Fruit fly (Drosophila melanogaster) whole organism, embryonic: ENCODE measurements around the gene Polr3E.
A peak's percentile ranks its signal among the peaks of the same experiment; 100 is the strongest.

ENCODE experiments used
- Atf-2 ChIP-seq: fragments of 200-800 bp; sonication (Bioruptor generic); optimal IDR thresholded peaks from 2 replicates; lab custom pipeline; 2016; ENCODE audit warnings: missing biosample characterization, missing genetic modification characterization
- BtbVII ChIP-seq: fragments of 200-800 bp; sonication (Bioruptor generic); optimal IDR thresholded peaks from 3 replicates; lab custom pipeline; 2017; ENCODE audit warnings: missing biosample characterization, mild to moderate bottlenecking, missing genetic modification characterization
- CG10462 ChIP-seq: fragments of 200-800 bp; sonication (Bioruptor generic); optimal IDR thresholded peaks from 2 replicates; lab custom pipeline; 2016; ENCODE audit warnings: missing biosample characterization, missing genetic modification characterization
- CG11560 ChIP-seq: fragments of 200-800 bp; sonication (Bioruptor generic); IDR thresholded peaks from 3 replicates; pipeline ENCODE4 v1.3.6; 2022; ENCODE audit warnings: missing biosample characterization, missing genetic modification characterization
- CG12744 ChIP-seq: fragments of 200-800 bp; sonication (Bioruptor generic); optimal IDR thresholded peaks from 2 replicates; lab custom pipeline; 2016; ENCODE audit warnings: missing biosample characterization, missing genetic modification characterization
- CG14441 ChIP-seq: fragments of 200-800 bp; sonication (Bioruptor generic); IDR thresholded peaks from 2 replicates; pipeline ENCODE4 v1.3.6; 2022; ENCODE audit warnings: missing biosample characterization, missing genetic modification characterization
- CG14710 ChIP-seq: fragments of 200-800 bp; sonication (Bioruptor generic); optimal IDR thresholded peaks from 3 replicates; lab custom pipeline; 2019; ENCODE audit warnings: missing biosample characterization, mild to moderate bottlenecking, missing genetic modification characterization, moderate library complexity
- CG14965 ChIP-seq: fragments of 200-800 bp; sonication (Bioruptor generic); optimal IDR thresholded peaks from 2 replicates; lab custom pipeline; 2016; ENCODE audit warnings: missing biosample characterization, missing genetic modification characterization, borderline replicate concordance
- CG1602 ChIP-seq: fragments of 200-800 bp; sonication (Bioruptor generic); optimal IDR thresholded peaks from 3 replicates; lab custom pipeline; 2016; ENCODE audit warnings: missing biosample characterization, missing genetic modification characterization
- CG17802 ChIP-seq: fragments of 200-800 bp; sonication (Bioruptor generic); optimal IDR thresholded peaks from 2 replicates; lab custom pipeline; 2018; ENCODE audit warnings: missing biosample characterization, mild to moderate bottlenecking, missing genetic modification characterization, moderate library complexity
- CG18619 ChIP-seq: fragments of 200-800 bp; sonication (Bioruptor generic); optimal IDR thresholded peaks from 3 replicates; lab custom pipeline; 2017; ENCODE audit warnings: missing biosample characterization, mild to moderate bottlenecking, missing genetic modification characterization
- CG2712 ChIP-seq: fragments of 200-800 bp; optimal IDR thresholded peaks from 3 replicates; lab custom pipeline; 2019; ENCODE audit warnings: missing biosample characterization, mild to moderate bottlenecking, missing genetic modification characterization, moderate library complexity
- CG4328 ChIP-seq: fragments of 200-800 bp; sonication (Bioruptor generic); optimal IDR thresholded peaks from 3 replicates; lab custom pipeline; 2017; ENCODE audit warnings: missing biosample characterization, missing genetic modification reagents, missing genetic modification characterization
- CG4617 ChIP-seq: fragments of 200-800 bp; sonication (Bioruptor generic); optimal IDR thresholded peaks from 3 replicates; lab custom pipeline; 2016; ENCODE audit warnings: missing biosample characterization, missing genetic modification characterization, borderline replicate concordance
- CG5953 ChIP-seq: fragments of 200-800 bp; sonication (Bioruptor generic); IDR thresholded peaks from 2 replicates; pipeline ENCODE4 v1.3.6; 2022; ENCODE audit warnings: missing biosample characterization, missing genetic modification characterization
- CG6689 ChIP-seq: fragments of 200-800 bp; sonication (Bioruptor generic); IDR thresholded peaks from 2 replicates; pipeline ENCODE4 v1.3.6; 2022; ENCODE audit warnings: missing biosample characterization, missing genetic modification characterization
- CG7556 ChIP-seq: fragments of 200-800 bp; sonication (Bioruptor generic); optimal IDR thresholded peaks from 2 replicates; lab custom pipeline; 2017; ENCODE audit warnings: missing biosample characterization, mild to moderate bottlenecking, missing genetic modification characterization
- CG9797 ChIP-seq: fragments of 200-800 bp; sonication (Bioruptor generic); optimal IDR thresholded peaks from 3 replicates; lab custom pipeline; 2018; ENCODE audit warnings: missing biosample characterization, mild to moderate bottlenecking, missing genetic modification characterization
- CG9876 ChIP-seq: fragments of 200-800 bp; sonication (Bioruptor generic); optimal IDR thresholded peaks from 2 replicates; lab custom pipeline; 2016; ENCODE audit warnings: missing biosample characterization, missing genetic modification characterization
- D ChIP-seq, 2 experiments: fragments of 200-800 bp in 1 of 2; fragments of >200 bp in 1 of 2; sonication (Bioruptor generic) in 1 of 2; optimal IDR thresholded peaks; 2 replicates in 1 of 2; 3 replicates in 1 of 2; lab custom pipeline; 2017; ENCODE audit warnings: mild to moderate bottlenecking in 1 of 2, missing biosample characterization in 1 of 2, missing genetic modification characterization in 1 of 2, missing genetic modification reagents in 1 of 2
- Dp ChIP-seq: fragments of 200-800 bp; sonication (Bioruptor generic); optimal IDR thresholded peaks from 2 replicates; lab custom pipeline; 2018; ENCODE audit warnings: missing biosample characterization, mild to moderate bottlenecking, missing genetic modification characterization, moderate library complexity
- Fer1 ChIP-seq: fragments of 200-800 bp; sonication (Bioruptor generic); optimal IDR thresholded peaks from 2 replicates; lab custom pipeline; 2017; ENCODE audit warnings: missing biosample characterization, mild to moderate bottlenecking, missing genetic modification characterization
- HLH3B ChIP-seq: fragments of 200-800 bp; sonication (Bioruptor generic); IDR thresholded peaks from 2 replicates; pipeline ENCODE4 v1.3.6; 2022; ENCODE audit warnings: missing biosample characterization, missing genetic modification characterization
- HLH4C ChIP-seq: fragments of 200-800 bp; sonication (Bioruptor generic); IDR thresholded peaks from 3 replicates; pipeline ENCODE4 v1.3.6; 2022; ENCODE audit warnings: missing biosample characterization, missing genetic modification characterization; ENCODE audit not compliant: partially characterized antibody
- Lim3 ChIP-seq: fragments of 200-800 bp; sonication (Bioruptor generic); IDR thresholded peaks from 2 replicates; pipeline ENCODE4 v1.3.6; 2022; ENCODE audit warnings: missing biosample characterization, missing genetic modification characterization
- Mad ChIP-seq: fragments of 200-800 bp; sonication (Bioruptor generic); optimal IDR thresholded peaks from 2 replicates; lab custom pipeline; 2016; ENCODE audit warnings: missing biosample characterization, missing genetic modification characterization
- Opbp ChIP-seq: fragments of 200-800 bp; sonication (Bioruptor generic); IDR thresholded peaks from 3 replicates; pipeline ENCODE4 v1.3.6; 2022; ENCODE audit warnings: missing biosample characterization, missing genetic modification characterization; ENCODE audit not compliant: partially characterized antibody
- Scr ChIP-seq: fragments of 200-800 bp; sonication (Bioruptor generic); IDR thresholded peaks from 2 replicates; pipeline ENCODE4 v1.3.6; 2022; ENCODE audit warnings: missing biosample characterization, missing genetic modification characterization; ENCODE audit not compliant: partially characterized antibody
- Sox102F ChIP-seq: fragments of 200-800 bp; sonication (Bioruptor generic); optimal IDR thresholded peaks from 2 replicates; lab custom pipeline; 2018; ENCODE audit warnings: missing biosample characterization, mild to moderate bottlenecking, missing genetic modification characterization, moderate library complexity
- Trl ChIP-seq, 3 experiments: fragments of >200 bp in 2 of 3; fragments of 200-800 bp in 1 of 3; sonication (Bioruptor generic) in 1 of 3; optimal IDR thresholded peaks; 2 replicates in 1 of 3; 3 replicates in 2 of 3; lab custom pipeline; 2016 to 2017; ENCODE audit warnings: missing biosample characterization in 1 of 3, missing genetic modification characterization in 1 of 3
- br ChIP-seq: fragments of >200 bp; optimal IDR thresholded peaks from 2 replicates; lab custom pipeline; 2017
- dan ChIP-seq: fragments of 200-800 bp; sonication (Bioruptor generic); IDR thresholded peaks from 2 replicates; pipeline ENCODE4 v1.3.6; 2022; ENCODE audit warnings: missing biosample characterization, missing genetic modification characterization
- eve ChIP-seq, 2 experiments: fragments of >200 bp; optimal IDR thresholded peaks; 2 replicates each; lab custom pipeline; 2017; ENCODE audit warnings: missing biosample characterization in 2 of 2, missing genetic modification characterization in 2 of 2
- fd102C ChIP-seq: fragments of 200-800 bp; sonication (Bioruptor generic); optimal IDR thresholded peaks from 2 replicates; lab custom pipeline; 2018; ENCODE audit warnings: missing biosample characterization, mild to moderate bottlenecking, missing genetic modification characterization, moderate library complexity
- gsb ChIP-seq: fragments of 200-800 bp; sonication (Bioruptor generic); IDR thresholded peaks from 2 replicates; pipeline ENCODE4 v1.3.6; 2022; ENCODE audit warnings: missing biosample characterization, missing genetic modification characterization
- gt ChIP-seq: fragments of 200-800 bp; sonication (Bioruptor generic); IDR thresholded peaks from 2 replicates; pipeline ENCODE4 v1.3.6; 2022; ENCODE audit warnings: missing biosample characterization, missing genetic modification characterization
- h ChIP-seq: fragments of >200 bp; optimal IDR thresholded peaks from 2 replicates; lab custom pipeline; 2017
- ham ChIP-seq: fragments of 200-800 bp; sonication (Bioruptor generic); IDR thresholded peaks from 2 replicates; pipeline ENCODE4 v1.3.6; 2022; ENCODE audit warnings: missing biosample characterization, missing genetic modification characterization
- ind ChIP-seq: fragments of 200-800 bp; sonication (Bioruptor generic); optimal IDR thresholded peaks from 3 replicates; lab custom pipeline; 2016; ENCODE audit warnings: missing biosample characterization, missing genetic modification characterization
- ken ChIP-seq: fragments of 200-800 bp; sonication (Bioruptor generic); IDR thresholded peaks from 3 replicates; pipeline ENCODE4 v1.3.6; 2022; ENCODE audit warnings: missing biosample characterization, missing genetic modification characterization
- lab ChIP-seq: fragments of 200-800 bp; sonication (Bioruptor generic); optimal IDR thresholded peaks from 3 replicates; lab custom pipeline; 2017; ENCODE audit warnings: missing biosample characterization, missing genetic modification characterization, mild to moderate bottlenecking, moderate library complexity, missing genetic modification reagents
- pita ChIP-seq: fragments of 200-800 bp; sonication (Bioruptor generic); optimal IDR thresholded peaks from 2 replicates; lab custom pipeline; 2017; ENCODE audit warnings: missing biosample characterization, mild to moderate bottlenecking, missing genetic modification characterization
- tio ChIP-seq: fragments of 200-800 bp; sonication (Bioruptor generic); optimal IDR thresholded peaks from 2 replicates; lab custom pipeline; 2017; ENCODE audit warnings: missing biosample characterization, missing genetic modification characterization, inconsistent platforms
- ttk ChIP-seq: fragments of 200-800 bp; sonication (Bioruptor generic); IDR thresholded peaks from 2 replicates; pipeline ENCODE4 v2.1.2; 2022; ENCODE audit warnings: missing biosample characterization, missing genetic modification characterization
- vvl ChIP-seq: fragments of 200-800 bp; sonication (Bioruptor generic); IDR thresholded peaks from 2 replicates; pipeline ENCODE4 v1.3.6; 2022; ENCODE audit warnings: missing biosample characterization, missing genetic modification characterization
- wek ChIP-seq: fragments of 200-800 bp; sonication (Bioruptor generic); optimal IDR thresholded peaks from 3 replicates; lab custom pipeline; 2018; ENCODE audit warnings: missing biosample characterization, mild to moderate bottlenecking, missing genetic modification characterization, moderate library complexity
- wor ChIP-seq: fragments of 200-800 bp; sonication (Bioruptor generic); IDR thresholded peaks from 2 replicates; pipeline ENCODE4 v1.3.6; 2022; ENCODE audit warnings: missing biosample characterization, missing genetic modification characterization
- zen ChIP-seq: fragments of 200-800 bp; sonication (Bioruptor generic); optimal IDR thresholded peaks from 3 replicates; lab custom pipeline; 2018; ENCODE audit warnings: missing biosample characterization, mild to moderate bottlenecking, missing genetic modification characterization, moderate library complexity
- zfh1 ChIP-seq: fragments of 200-800 bp; sonication (Bioruptor generic); IDR thresholded peaks from 3 replicates; pipeline ENCODE4 v1.3.6; 2022; ENCODE audit warnings: missing biosample characterization, missing genetic modification characterization
- zfh2 ChIP-seq: fragments of 200-800 bp; sonication (Bioruptor generic); optimal IDR thresholded peaks from 2 replicates; lab custom pipeline; 2016; ENCODE audit warnings: missing biosample characterization, missing genetic modification characterization

Gene Polr3E

DNA sequence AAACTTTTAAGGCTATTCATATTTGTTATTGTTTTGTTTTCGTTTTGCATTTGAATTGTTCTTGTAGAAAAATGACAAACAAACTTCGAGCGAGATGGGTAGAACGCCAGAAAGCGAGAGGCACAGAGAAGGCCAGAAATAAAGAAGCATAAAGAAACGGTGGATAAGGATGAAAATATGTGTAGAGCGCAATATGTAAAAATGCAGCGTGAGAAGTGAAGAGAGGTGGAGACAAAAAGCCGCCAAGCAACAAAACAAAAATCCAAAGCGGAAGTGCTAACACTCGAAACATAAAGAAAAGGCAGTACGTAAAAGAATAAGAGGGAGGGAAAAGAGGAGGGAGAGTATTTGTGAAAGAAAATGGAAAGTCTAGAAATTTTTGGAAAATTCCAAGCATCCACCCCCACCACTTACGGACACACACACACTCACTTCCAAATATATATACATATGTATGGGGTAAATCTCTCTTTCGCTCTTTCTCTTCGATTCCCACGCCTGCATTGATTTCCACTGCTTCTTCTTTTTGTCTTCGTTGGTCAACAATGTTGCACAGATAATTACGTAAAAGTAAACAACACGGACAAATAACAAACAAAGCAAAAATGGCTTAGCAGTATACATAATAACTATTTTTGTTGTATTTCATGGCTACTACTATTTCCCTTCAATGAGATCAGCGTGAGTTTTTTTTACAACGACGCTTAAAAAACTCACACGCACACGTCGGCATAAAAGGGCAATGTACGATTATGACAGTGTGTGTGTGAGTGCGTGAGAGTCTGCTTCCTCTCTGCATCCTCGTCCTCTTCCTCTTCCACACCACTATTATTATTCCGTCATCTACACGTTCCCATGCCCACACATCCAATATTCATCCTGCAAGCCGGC, 24.0 kb upstream of the Polr3E start (continued):
- TF ChIP-seq CG14710 (tag; lab: Kevin White, UChicago) (peak; percentile 41), Mad (no peak), zfh1 (GFP tag; lab: Robert Waterston, UW) (no peak), vvl (GFP tag; lab: Robert Waterston, UW) (no peak), ind (GFP tag; lab: Kevin White, UChicago) (no peak), Opbp (GFP tag; lab: Robert Waterston, UW) (no peak), gt (GFP tag; lab: Robert Waterston, UW) (no peak), h (no peak), CG10462 (GFP tag; lab: Kevin White, UChicago) (no peak), zfh2 (GFP tag; lab: Kevin White, UChicago) (no peak), lab (no peak), Dp (GFP tag; lab: Kevin White, UChicago) (no peak), Sox102F (no peak), tio (no peak), BtbVII (no peak), CG17802 (tag; lab: Kevin White, UChicago) (no peak), HLH3B (GFP tag; lab: Robert Waterston, UW) (no peak), Fer1 (GFP tag; lab: Kevin White, UChicago) (no peak), CG2712 (tag; lab: Kevin White, UChicago) (no peak), CG4328 (GFP tag; lab: Kevin White, UChicago) (no peak), CG9876 (GFP tag; lab: Kevin White, UChicago) (no peak), Scr (no peak), CG14441 (GFP tag; lab: Robert Waterston, UW) (no peak), D (optimal IDR thresholded peaks at IDR 0.05; lab: Kevin White, UChicago) (no peak), D (GFP tag; optimal IDR thresholded peaks at IDR 0.05; lab: Kevin White, UChicago) (peak; percentile 27), pita (GFP tag; lab: Kevin White, UChicago) (no peak), fd102C (GFP tag; lab: Kevin White, UChicago) (peak; percentile 94), Atf-2 (GFP tag; lab: Kevin White, UChicago) (no peak), HLH4C (GFP tag; lab: Robert Waterston, UW) (no peak), CG6689 (no peak), CG14965 (GFP tag; lab: Kevin White, UChicago) (no peak), gsb (GFP tag; lab: Robert Waterston, UW) (no peak), wor (GFP tag; lab: Robert Waterston, UW) (no peak), dan (GFP tag; lab: Robert Waterston, UW) (no peak), CG11560 (tag; lab: Robert Waterston, UW) (no peak), Trl (optimal IDR thresholded peaks at IDR 0.05; lab: Kevin White, UChicago) (peak; percentile 44 to 59), Trl (GFP tag; optimal IDR thresholded peaks at IDR 0.05; lab: Kevin White, UChicago) (peak; percentile 18), br (no peak), ken (GFP tag; lab: Robert Waterston, UW) (no peak), CG12744 (GFP tag; lab: Kevin White, UChicago) (no peak), ttk (GFP tag; lab: Robert Waterston, UW) (no peak), eve (GFP tag; optimal IDR thresholded peaks at IDR 0.05; lab: Kevin White, UChicago) (no peak), CG4617 (GFP tag; lab: Kevin White, UChicago) (no peak), Lim3 (GFP tag; lab: Robert Waterston, UW) (no peak), wek (GFP tag; lab: Kevin White, UChicago) (no peak), CG18619 (GFP tag; lab: Kevin White, UChicago) (no peak), CG7556 (GFP tag; lab: Kevin White, UChicago) (no peak), CG9797 (GFP tag; lab: Kevin White, UChicago) (no peak), ham (no peak), zen (peak; percentile 64), CG1602 (GFP tag; lab: Kevin White, UChicago) (peak; percentile 38), CG5953 (GFP tag; lab: Robert Waterston, UW) (no peak)
